Fruit fly (Drosophila melanogaster) whole organism, prepupa: Measurements from ENCODE around the gene GluRIIA.
A peak's percentile ranks its signal among the peaks of the same experiment; 100 is the strongest.

Experiments
- Blimp-1 ChIP-seq: fragments of 200-800 bp; sonication (Bioruptor generic); optimal IDR thresholded peaks from 3 replicates; lab custom pipeline; 2017; ENCODE audit warnings: missing biosample characterization, missing genetic modification characterization, mild to moderate bottlenecking, moderate library complexity, missing genetic modification reagents
- CG10631 ChIP-seq: fragments of 200-800 bp; sonication (Bioruptor generic); optimal IDR thresholded peaks from 2 replicates; lab custom pipeline; 2016; ENCODE audit warnings: missing biosample characterization, missing genetic modification characterization
- CG10669 ChIP-seq: fragments of 200-800 bp; sonication (Bioruptor generic); optimal IDR thresholded peaks from 3 replicates; lab custom pipeline; 2018; ENCODE audit warnings: missing biosample characterization, mild to moderate bottlenecking, missing genetic modification characterization, moderate library complexity
- CG11294 ChIP-seq: fragments of 200-800 bp; sonication (Bioruptor generic); IDR thresholded peaks from 2 replicates; pipeline ENCODE4 v1.3.6; 2022; ENCODE audit warnings: missing biosample characterization, missing genetic modification characterization
- CG11762 ChIP-seq: fragments of 200-800 bp; sonication (Bioruptor generic); optimal IDR thresholded peaks from 3 replicates; lab custom pipeline; 2016; ENCODE audit warnings: missing biosample characterization, missing genetic modification characterization; ENCODE audit not compliant: insufficient read depth
- CG11902 ChIP-seq: fragments of 200-800 bp; sonication (Bioruptor generic); optimal IDR thresholded peaks from 3 replicates; lab custom pipeline; 2016; ENCODE audit warnings: missing biosample characterization, missing genetic modification characterization
- CG15336 ChIP-seq: fragments of 200-800 bp; sonication (Bioruptor generic); IDR thresholded peaks from 2 replicates; pipeline ENCODE4 v1.3.6; 2022; ENCODE audit warnings: missing biosample characterization, missing genetic modification characterization
- CG1621 ChIP-seq: fragments of 200-800 bp; sonication (Bioruptor generic); optimal IDR thresholded peaks from 3 replicates; lab custom pipeline; 2018; ENCODE audit warnings: missing biosample characterization, mild to moderate bottlenecking, missing genetic modification characterization
- CG16779 ChIP-seq: fragments of 200-800 bp; sonication (Bioruptor generic); optimal IDR thresholded peaks from 3 replicates; lab custom pipeline; 2017; ENCODE audit warnings: missing biosample characterization, mild to moderate bottlenecking, missing genetic modification characterization
- CG3032 ChIP-seq: fragments of 200-800 bp; optimal IDR thresholded peaks from 2 replicates; lab custom pipeline; 2019; ENCODE audit warnings: missing biosample characterization, mild to moderate bottlenecking, missing genetic modification characterization, moderate library complexity
- CG31627 ChIP-seq: fragments of 200-800 bp; sonication (Bioruptor generic); optimal IDR thresholded peaks from 3 replicates; lab custom pipeline; 2016; ENCODE audit warnings: missing biosample characterization, missing genetic modification characterization
- CG32006 ChIP-seq: fragments of 200-800 bp; sonication (Bioruptor generic); optimal IDR thresholded peaks from 3 replicates; lab custom pipeline; 2017; ENCODE audit warnings: missing biosample characterization, mild to moderate bottlenecking, missing genetic modification characterization
- CG34406 ChIP-seq: fragments of 200-800 bp; sonication (Bioruptor generic); optimal IDR thresholded peaks from 3 replicates; lab custom pipeline; 2016; ENCODE audit warnings: missing biosample characterization, missing genetic modification characterization
- CG4318 ChIP-seq: fragments of 200-800 bp; sonication (Bioruptor generic); optimal IDR thresholded peaks from 3 replicates; lab custom pipeline; 2017; ENCODE audit warnings: missing biosample characterization, mild to moderate bottlenecking, missing genetic modification characterization
- CG6163 ChIP-seq: fragments of 200-800 bp; sonication (Bioruptor generic); IDR thresholded peaks from 3 replicates; pipeline ENCODE4 v1.3.6; 2022; ENCODE audit warnings: missing biosample characterization, missing genetic modification characterization
- CG6276 ChIP-seq: fragments of 200-800 bp; sonication (Bioruptor generic); optimal IDR thresholded peaks from 2 replicates; lab custom pipeline; 2017; ENCODE audit warnings: missing biosample characterization, mild to moderate bottlenecking, missing genetic modification characterization
- CG6808 ChIP-seq: fragments of 200-800 bp; sonication (Bioruptor generic); optimal IDR thresholded peaks from 3 replicates; lab custom pipeline; 2017; ENCODE audit warnings: missing biosample characterization, missing genetic modification characterization, mild to moderate bottlenecking, moderate library complexity, missing genetic modification reagents
- CG6854 ChIP-seq: fragments of 200-800 bp; sonication (Bioruptor generic); optimal IDR thresholded peaks from 2 replicates; lab custom pipeline; 2017; ENCODE audit warnings: missing biosample characterization, mild to moderate bottlenecking, missing genetic modification characterization
- CG7368 ChIP-seq: fragments of 200-800 bp; sonication (Bioruptor generic); optimal IDR thresholded peaks from 3 replicates; lab custom pipeline; 2016; ENCODE audit warnings: missing biosample characterization, missing genetic modification characterization
- CG8119 ChIP-seq: fragments of 200-800 bp; sonication (Bioruptor generic); IDR thresholded peaks from 3 replicates; pipeline ENCODE4 v1.3.6; 2022; ENCODE audit warnings: missing biosample characterization, missing genetic modification characterization
- CG8319 ChIP-seq: fragments of 200-800 bp; sonication (Bioruptor generic); optimal IDR thresholded peaks from 3 replicates; lab custom pipeline; 2016; ENCODE audit warnings: missing biosample characterization, missing genetic modification characterization
- CG8632 ChIP-seq: fragments of 200-800 bp; sonication (Bioruptor generic); optimal IDR thresholded peaks from 3 replicates; lab custom pipeline; 2016; ENCODE audit warnings: missing biosample characterization, missing genetic modification characterization
- CG9139 ChIP-seq: fragments of 200-800 bp; sonication (Bioruptor generic); optimal IDR thresholded peaks from 3 replicates; lab custom pipeline; 2017; ENCODE audit warnings: missing biosample characterization, mild to moderate bottlenecking, missing genetic modification characterization
- Eip75B ChIP-seq: fragments of 200-800 bp; sonication (Bioruptor generic); optimal IDR thresholded peaks from 3 replicates; lab custom pipeline; 2016; ENCODE audit warnings: missing biosample characterization, missing genetic modification characterization
- Eip78C ChIP-seq: fragments of 200-800 bp; sonication (Bioruptor generic); peaks from one replicate; lab custom pipeline; 2016; ENCODE audit warnings: missing biosample characterization, missing genetic modification characterization
- Eip93F ChIP-seq: fragments of 200-800 bp; sonication (Bioruptor generic); optimal IDR thresholded peaks from 2 replicates; lab custom pipeline; 2016; ENCODE audit warnings: missing biosample characterization, mild to moderate bottlenecking, missing genetic modification characterization
- Ets21C ChIP-seq: fragments of 200-800 bp; sonication (Bioruptor generic); optimal IDR thresholded peaks from 3 replicates; lab custom pipeline; 2016; ENCODE audit warnings: missing biosample characterization, missing genetic modification characterization
- Ets96B ChIP-seq: fragments of 200-800 bp; optimal IDR thresholded peaks from 2 replicates; lab custom pipeline; 2019; ENCODE audit warnings: missing biosample characterization, mild to moderate bottlenecking, missing genetic modification characterization, moderate library complexity
- Gug ChIP-seq: fragments of 200-800 bp; sonication (Bioruptor generic); IDR thresholded peaks from 2 replicates; pipeline ENCODE4 v1.3.6; 2022; ENCODE audit warnings: missing biosample characterization, missing genetic modification characterization
- Hr39 ChIP-seq: fragments of 200-800 bp; sonication (Bioruptor generic); optimal IDR thresholded peaks from 2 replicates; lab custom pipeline; 2016; ENCODE audit warnings: missing biosample characterization, missing genetic modification characterization
- Hr4 ChIP-seq: fragments of 200-800 bp; sonication (Bioruptor generic); optimal IDR thresholded peaks from 3 replicates; lab custom pipeline; 2016; ENCODE audit warnings: missing biosample characterization, missing genetic modification characterization
- Lpt ChIP-seq: fragments of 200-800 bp; sonication (Bioruptor generic); optimal IDR thresholded peaks from 3 replicates; lab custom pipeline; 2016; ENCODE audit warnings: missing biosample characterization, missing genetic modification characterization
- Met ChIP-seq: fragments of 200-800 bp; sonication (Bioruptor generic); optimal IDR thresholded peaks from 3 replicates; lab custom pipeline; 2016; ENCODE audit warnings: missing biosample characterization, missing genetic modification characterization
- OdsH ChIP-seq: fragments of 200-800 bp; sonication (Bioruptor generic); optimal IDR thresholded peaks from 3 replicates; lab custom pipeline; 2016; ENCODE audit warnings: missing biosample characterization, missing genetic modification characterization
- Smox ChIP-seq: fragments of 200-800 bp; sonication (Bioruptor generic); optimal IDR thresholded peaks from 3 replicates; lab custom pipeline; 2016; ENCODE audit warnings: missing biosample characterization, missing genetic modification characterization
- Sox14 ChIP-seq: fragments of 200-800 bp; sonication (Bioruptor generic); optimal IDR thresholded peaks from 3 replicates; lab custom pipeline; 2016; ENCODE audit warnings: missing biosample characterization, missing genetic modification characterization
- Sox15 ChIP-seq: fragments of 200-800 bp; sonication (Bioruptor generic); optimal IDR thresholded peaks from 3 replicates; lab custom pipeline; 2016; ENCODE audit warnings: missing biosample characterization, missing genetic modification characterization
- achi ChIP-seq: fragments of 200-800 bp; sonication (Bioruptor generic); optimal IDR thresholded peaks from 3 replicates; lab custom pipeline; 2016; ENCODE audit warnings: missing biosample characterization, missing genetic modification characterization
- acj6 ChIP-seq: fragments of 200-800 bp; sonication (Bioruptor generic); optimal IDR thresholded peaks from 3 replicates; lab custom pipeline; 2016; ENCODE audit warnings: missing biosample characterization, missing genetic modification characterization
- cyc ChIP-seq: fragments of 200-800 bp; sonication (Bioruptor generic); optimal IDR thresholded peaks from 3 replicates; lab custom pipeline; 2016; ENCODE audit warnings: missing biosample characterization, missing genetic modification characterization
- dac ChIP-seq: fragments of 200-800 bp; sonication (Bioruptor generic); optimal IDR thresholded peaks from 2 replicates; lab custom pipeline; 2017; ENCODE audit warnings: missing biosample characterization, mild to moderate bottlenecking, missing genetic modification characterization
- eg ChIP-seq: fragments of 200-800 bp; sonication (Bioruptor generic); IDR thresholded peaks from 3 replicates; pipeline ENCODE4 v1.3.6; 2022; ENCODE audit warnings: missing biosample characterization, missing genetic modification characterization
- esn ChIP-seq: fragments of 200-800 bp; sonication (Bioruptor generic); optimal IDR thresholded peaks from 2 replicates; lab custom pipeline; 2016; ENCODE audit warnings: missing biosample characterization, mild to moderate bottlenecking, missing genetic modification characterization, moderate library complexity
- fd85E ChIP-seq: fragments of 200-800 bp; sonication (Bioruptor generic); optimal IDR thresholded peaks from 3 replicates; lab custom pipeline; 2016; ENCODE audit warnings: missing biosample characterization, missing genetic modification characterization
- fkh ChIP-seq: fragments of 200-800 bp; sonication (Bioruptor generic); optimal IDR thresholded peaks from 3 replicates; lab custom pipeline; 2017; ENCODE audit warnings: missing biosample characterization, mild to moderate bottlenecking, missing genetic modification characterization, moderate library complexity
- lz ChIP-seq: fragments of 200-800 bp; sonication (Bioruptor generic); optimal IDR thresholded peaks from 3 replicates; lab custom pipeline; 2016; ENCODE audit warnings: missing biosample characterization, missing genetic modification characterization
- net ChIP-seq: fragments of 200-800 bp; sonication (Bioruptor generic); optimal IDR thresholded peaks from 3 replicates; lab custom pipeline; 2016; ENCODE audit warnings: missing biosample characterization, missing genetic modification characterization
- salr ChIP-seq, 2 experiments: fragments of 200-800 bp; sonication (Bioruptor generic); optimal IDR thresholded peaks; 3 replicates each; lab custom pipeline; 2016 to 2018; ENCODE audit warnings: missing biosample characterization in 2 of 2, missing genetic modification characterization in 2 of 2, mild to moderate bottlenecking in 1 of 2
- spab ChIP-seq: fragments of 200-800 bp; sonication (Bioruptor generic); optimal IDR thresholded peaks from 2 replicates; lab custom pipeline; 2017; ENCODE audit warnings: missing biosample characterization, mild to moderate bottlenecking, missing genetic modification characterization, missing genetic modification reagents
- ss ChIP-seq, 2 experiments: fragments of 200-800 bp; sonication (Bioruptor generic); optimal IDR thresholded peaks; 2 replicates in 1 of 2; 3 replicates in 1 of 2; lab custom pipeline; 2017 to 2018; ENCODE audit warnings: mild to moderate bottlenecking in 2 of 2, missing biosample characterization in 2 of 2, missing genetic modification characterization in 2 of 2, moderate library complexity in 1 of 2
- svp ChIP-seq: fragments of 200-800 bp; sonication (Bioruptor generic); peaks from one replicate; lab custom pipeline; 2016; ENCODE audit warnings: missing biosample characterization, missing genetic modification characterization
- vri ChIP-seq: fragments of 200-800 bp; sonication (Bioruptor generic); optimal IDR thresholded peaks from 3 replicates; lab custom pipeline; 2016; ENCODE audit warnings: missing biosample characterization, mild to moderate bottlenecking, missing genetic modification characterization

Gene GluRIIA

dm6 chr2L:5523848-5524473 lies 30.9 kb upstream of the GluRIIA start, which contains the start of the genes Vps52 and Elp4:
TSS of gene Vps52 (minus strand) at chr2L:5523898.
TSS of gene Elp4 (plus strand) at chr2L:5524139.
- TF ChIP-seq Ets21C (no peak), vri (GFP tag; lab: Kevin White, UChicago) (no peak), CG34406 (GFP tag; lab: Kevin White, UChicago) (peak; percentile 74), net (no peak), CG11902 (GFP tag; lab: Kevin White, UChicago) (peak; percentile 55), Gug (GFP tag; lab: Robert Waterston, UW) (peak; percentile 60), Eip78C (GFP tag; lab: Kevin White, UChicago) (no peak), CG8119 (peak; percentile 55; the same call in 2 of the 3 replicates), CG9139 (no peak), CG11762 (GFP tag; lab: Kevin White, UChicago) (no peak), Eip93F (GFP tag; lab: Kevin White, UChicago) (no peak), CG31627 (GFP tag; lab: Kevin White, UChicago) (peak; percentile 73), Blimp-1 (GFP tag; lab: Kevin White, UChicago) (no peak), CG7368 (peak; percentile 1), CG3032 (peak; percentile 80), lz (GFP tag; lab: Kevin White, UChicago) (peak; percentile 72), Smox (GFP tag; lab: Kevin White, UChicago) (no peak), CG8632 (GFP tag; lab: Kevin White, UChicago) (peak; percentile 55), CG16779 (tag; lab: Kevin White, UChicago) (no peak), Ets96B (tag; lab: Kevin White, UChicago) (peak; percentile 62), CG6163 (GFP tag; lab: Robert Waterston, UW) (peak; percentile 55; the same call in 2 of the 3 replicates), Sox15 (GFP tag; lab: Kevin White, UChicago) (peak; percentile 67), esn (GFP tag; lab: Kevin White, UChicago) (peak; percentile 77), dac (GFP tag; lab: Kevin White, UChicago) (no peak), Eip75B (GFP tag; lab: Kevin White, UChicago) (no peak), svp (GFP tag; lab: Kevin White, UChicago) (no peak), Sox14 (no peak), fkh (GFP tag; lab: Kevin White, UChicago) (peak; percentile 23), salr (GFP tag; optimal IDR thresholded peaks at IDR 0.05; lab: Kevin White, UChicago) (no peak), CG15336 (GFP tag; lab: Robert Waterston, UW) (peak; percentile 28; the same call in 1 of the 2 replicates), Lpt (GFP tag; lab: Kevin White, UChicago) (peak; percentile 55), CG10669 (GFP tag; lab: Kevin White, UChicago) (no peak), spab (GFP tag; lab: Kevin White, UChicago) (no peak), acj6 (GFP tag; lab: Kevin White, UChicago) (no peak), ss (GFP tag; optimal IDR thresholded peaks at IDR 0.05; lab: Kevin White, UChicago) (no peak), CG6808 (no peak), fd85E (GFP tag; lab: Kevin White, UChicago) (no peak), Hr39 (GFP tag; lab: Kevin White, UChicago) (no peak), CG6276 (GFP tag; lab: Kevin White, UChicago) (no peak), CG10631 (GFP tag; lab: Kevin White, UChicago) (no peak), Met (GFP tag; lab: Kevin White, UChicago) (no peak), eg (no peak; the same call in 2 of the 3 replicates), Hr4 (GFP tag; lab: Kevin White, UChicago) (no peak), CG32006 (GFP tag; lab: Kevin White, UChicago) (no peak), CG4318 (GFP tag; lab: Kevin White, UChicago) (no peak), CG8319 (GFP tag; lab: Kevin White, UChicago) (peak; percentile 24), cyc (GFP tag; lab: Kevin White, UChicago) (peak; percentile 63), CG1621 (tag; lab: Kevin White, UChicago) (peak; percentile 14), OdsH (no peak), CG11294 (GFP tag; lab: Robert Waterston, UW) (peak; percentile 29; the same call in 1 of the 2 replicates), CG6854 (GFP tag; lab: Kevin White, UChicago) (no peak), achi (GFP tag; lab: Kevin White, UChicago) (no peak)
